Worm (Caenorhabditis elegans): ENCODE measurements around the gene C42D4.13.

Gene C42D4.13

ce11 chrIV:7188528-7189422, 845 bp upstream of the C42D4.13 start, which contains the start of gene srlf-7:
srlf-7 (plus strand) TSS chrIV:7189287.
- TF ChIP-seq M03D4.4 (tag; optimal IDR thresholded peaks at IDR 0.05) (no peak), ces-1 (GFP tag; optimal IDR thresholded peaks at IDR 0.05) (peak; percentile 69), ceh-43 (GFP tag; optimal IDR thresholded peaks at IDR 0.05) (no peak), unc-39 (tag; optimal IDR thresholded peaks at IDR 0.05) (no peak)

ce11 chrIV:7186756-7187155, 1.2 kb downstream of the C42D4.13 start, which contains the start of gene str-249:
str-249 (minus strand) TSS chrIV:7186856.
- no peak for TF ChIP-seq nhr-12 (tag; optimal IDR thresholded peaks at IDR 0.05)
- TF ChIP-seq nhr-76 (tag; optimal IDR thresholded peaks at IDR 0.05): no peak
- no peak for TF ChIP-seq lin-13 (tag; optimal IDR thresholded peaks at IDR 0.05)
- TF ChIP-seq blmp-1 (tag; optimal IDR thresholded peaks at IDR 0.05): no peak
- TF ChIP-seq nhr-237 (tag; optimal IDR thresholded peaks at IDR 0.05): no peak
- no peak for TF ChIP-seq mab-5 (tag; optimal IDR thresholded peaks at IDR 0.05)
- no peak for TF ChIP-seq tbx-8 (GFP tag; optimal IDR thresholded peaks at IDR 0.05)

- no peak for TF ChIP-seq ztf-11 (tag; optimal IDR thresholded peaks at IDR 0.05)
- TF ChIP-seq mls-2 (tag; optimal IDR thresholded peaks at IDR 0.05): no peak
- TF ChIP-seq unc-120 (tag; optimal IDR thresholded peaks at IDR 0.05; ENCODE audit: poor library complexity, severe bottlenecking): no peak
- TF ChIP-seq nhr-237 (tag; optimal IDR thresholded peaks at IDR 0.05): no peak
- no peak for TF ChIP-seq nhr-76 (tag; optimal IDR thresholded peaks at IDR 0.05)
- TF ChIP-seq drap-1 (GFP tag; optimal IDR thresholded peaks at IDR 0.05): no peak
- no peak for TF ChIP-seq sptf-1 (tag; optimal IDR thresholded peaks at IDR 0.05)
- no peak for TF ChIP-seq M03D4.4 (tag; optimal IDR thresholded peaks at IDR 0.05)
- no peak for TF ChIP-seq elt-3 (tag; optimal IDR thresholded peaks at IDR 0.05)
- no peak for TF ChIP-seq ces-1 (GFP tag; optimal IDR thresholded peaks at IDR 0.05)
- no peak for TF ChIP-seq nhr-2 (tag; optimal IDR thresholded peaks at IDR 0.05)
- TF ChIP-seq ceh-83 (GFP tag; optimal IDR thresholded peaks at IDR 0.05): no peak
- no peak for TF ChIP-seq unc-39 (tag; optimal IDR thresholded peaks at IDR 0.05)
- TF ChIP-seq lsy-2 (tag; optimal IDR thresholded peaks at IDR 0.05): no peak
- TF ChIP-seq sem-2 (GFP tag; optimal IDR thresholded peaks at IDR 0.05): no peak
- TF ChIP-seq lin-32 (GFP tag; optimal IDR thresholded peaks at IDR 0.05): no peak
- no peak for TF ChIP-seq flh-1 (GFP tag; optimal IDR thresholded peaks at IDR 0.05)
- TF ChIP-seq ceh-39 (tag; optimal IDR thresholded peaks at IDR 0.05): no peak
These were observed 3.3 kb downstream of the C42D4.13 start, which contains the start of gene clec-179 for ce11 chrIV:7184597-7184996. clec-179 (minus strand) TSS chrIV:7184697.

ce11 chrIV:7182818-7183217, 5.1 kb downstream of the C42D4.13 start:
- TF ChIP-seq nhr-2 (tag; optimal IDR thresholded peaks at IDR 0.05) (no peak), mls-2 (tag; optimal IDR thresholded peaks at IDR 0.05) (no peak), nhr-12 (tag; optimal IDR thresholded peaks at IDR 0.05) (no peak), flh-1 (GFP tag; optimal IDR thresholded peaks at IDR 0.05) (no peak), tbx-8 (GFP tag; optimal IDR thresholded peaks at IDR 0.05) (no peak), zip-8 (tag; optimal IDR thresholded peaks at IDR 0.05) (no peak), elt-1 (tag; optimal IDR thresholded peaks at IDR 0.05; ENCODE audit: borderline replicate concordance, insufficient read depth) (no peak), snpc-4 (tag; optimal IDR thresholded peaks at IDR 0.05) (no peak), sptf-1 (tag; optimal IDR thresholded peaks at IDR 0.05) (no peak), ceh-43 (GFP tag; optimal IDR thresholded peaks at IDR 0.05) (no peak), pha-4 (tag; optimal IDR thresholded peaks at IDR 0.05) (no peak), unc-120 (tag; optimal IDR thresholded peaks at IDR 0.05; ENCODE audit: poor library complexity, severe bottlenecking) (no peak), M03D4.4 (tag; optimal IDR thresholded peaks at IDR 0.05) (no peak), mab-5 (tag; optimal IDR thresholded peaks at IDR 0.05) (no peak), bed-3 (GFP tag; optimal IDR thresholded peaks at IDR 0.05) (no peak), ces-1 (GFP tag; optimal IDR thresholded peaks at IDR 0.05) (no peak), blmp-1 (tag; optimal IDR thresholded peaks at IDR 0.05) (no peak)

- TF ChIP-seq nhr-237 (tag; optimal IDR thresholded peaks at IDR 0.05): no peak
- no peak for TF ChIP-seq ces-1 (GFP tag; optimal IDR thresholded peaks at IDR 0.05)
- TF ChIP-seq elt-3 (tag; optimal IDR thresholded peaks at IDR 0.05): no peak
- no peak for TF ChIP-seq lin-32 (GFP tag; optimal IDR thresholded peaks at IDR 0.05)
- no peak for TF ChIP-seq M03D4.4 (tag; optimal IDR thresholded peaks at IDR 0.05)
- no peak for TF ChIP-seq mep-1 (tag; optimal IDR thresholded peaks at IDR 0.05)
- no peak for TF ChIP-seq unc-120 (tag; optimal IDR thresholded peaks at IDR 0.05; ENCODE audit: poor library complexity, severe bottlenecking)
- TF ChIP-seq sem-2 (GFP tag; optimal IDR thresholded peaks at IDR 0.05): no peak
- no peak for TF ChIP-seq ceh-83 (GFP tag; optimal IDR thresholded peaks at IDR 0.05)
- no peak for TF ChIP-seq unc-39 (tag; optimal IDR thresholded peaks at IDR 0.05)
- TF ChIP-seq nhr-2 (tag; optimal IDR thresholded peaks at IDR 0.05): no peak
- TF ChIP-seq elt-1 (tag; optimal IDR thresholded peaks at IDR 0.05; ENCODE audit: borderline replicate concordance, insufficient read depth): no peak
- TF ChIP-seq lin-13 (tag; optimal IDR thresholded peaks at IDR 0.05): no peak
- TF ChIP-seq ztf-11 (tag; optimal IDR thresholded peaks at IDR 0.05): no peak
- no peak for TF ChIP-seq sptf-1 (tag; optimal IDR thresholded peaks at IDR 0.05)
These were observed 7.6 kb downstream of the C42D4.13 start, which contains the start of gene cest-10 for ce11 chrIV:7180304-7180703. cest-10 (plus strand) TSS chrIV:7180557.

Data from whole organism, mixed stage, embryonic.